Worm (Caenorhabditis elegans) whole organism, midembryonic: ENCODE data around the gene fbxa-224.

Source experiments
- T22C8.4 ChIP-seq: fragments of 200-800 bp; sonication (Bioruptor generic); IDR thresholded peaks from 2 replicates; pipeline ENCODE4 v1.3.6; 2022; ENCODE audit warnings: missing genetic modification characterization, missing compliant biosample characterization
- cog-1 ChIP-seq: sonication (generic microtip); optimal IDR thresholded peaks from 2 replicates; lab custom pipeline; 2016; ENCODE audit warnings: missing genetic modification characterization, missing compliant biosample characterization
- flt-1 ChIP-seq: fragments of 200-800 bp; sonication (Bioruptor generic); IDR thresholded peaks from 2 replicates; pipeline ENCODE4 v1.3.6; 2022; ENCODE audit warnings: missing genetic modification characterization, missing compliant biosample characterization
- klf-2 ChIP-seq: fragments of 200-800 bp; sonication (Bioruptor generic); conservative IDR thresholded peaks from 2 replicates; pipeline ENCODE4 v1.3.6; 2022; ENCODE audit warnings: missing genetic modification reagents, missing genetic modification characterization, missing compliant biosample characterization
- med-1 ChIP-seq: sonication (generic microtip); optimal IDR thresholded peaks from 2 replicates; lab custom pipeline; 2017; ENCODE audit warnings: missing genetic modification characterization, mild to moderate bottlenecking, missing compliant biosample characterization, antibody characterized with exemption, missing genetic modification reagents; ENCODE audit not compliant: insufficient read depth
- ref-1 ChIP-seq: fragments of 200-800 bp; sonication (Bioruptor generic); conservative IDR thresholded peaks from 2 replicates; pipeline ENCODE4 v1.3.6; 2022; ENCODE audit warnings: missing genetic modification reagents, missing genetic modification characterization, missing compliant biosample characterization
- tab-1 ChIP-seq: fragments of 200-800 bp; sonication (Bioruptor generic); IDR thresholded peaks from 2 replicates; pipeline ENCODE4 v1.3.6; 2022; ENCODE audit warnings: missing genetic modification characterization, missing compliant biosample characterization
- ztf-23 ChIP-seq: fragments of 200-800 bp; sonication (Bioruptor generic); IDR thresholded peaks from 2 replicates; pipeline ENCODE4 v1.3.6; 2022; ENCODE audit warnings: missing genetic modification reagents, missing genetic modification characterization, missing compliant biosample characterization
- ztf-29 ChIP-seq: fragments of 200-800 bp; sonication (Bioruptor generic); IDR thresholded peaks from 2 replicates; pipeline ENCODE4 v1.3.6; 2022; ENCODE audit warnings: missing genetic modification reagents, missing genetic modification characterization, missing compliant biosample characterization

ce11 chrII:7554716-7555247, 6.8 kb upstream of the fbxa-224 start:
- TF ChIP-seq ztf-23 (GFP tag; lab: Robert Waterston, UW) (no peak), T22C8.4 (GFP tag; lab: Robert Waterston, UW) (no peak), ref-1 (GFP tag; lab: Robert Waterston, UW) (no peak), klf-2 (GFP tag; lab: Robert Waterston, UW) (no peak), med-1 (GFP tag; lab: Kevin White, UChicago) (no peak), tab-1 (no peak), flt-1 (GFP tag; lab: Robert Waterston, UW) (no peak), ztf-29 (no peak), cog-1 (tag; lab: Kevin White, UChicago) (no peak)
